Fruit fly (Drosophila melanogaster) whole organism, embryonic: ENCODE measurements around the gene Esyt2.
A peak's percentile ranks its signal among the peaks of the same experiment; 100 is the strongest.

Experiments
- Atf6 ChIP-seq: fragments of 200-800 bp; sonication (Bioruptor generic); IDR thresholded peaks from 2 replicates; pipeline ENCODE4 v1.3.6; 2022; ENCODE audit warnings: missing biosample characterization, missing genetic modification characterization
- Awh ChIP-seq: fragments of 200-800 bp; sonication (Bioruptor generic); IDR thresholded peaks from 2 replicates; pipeline ENCODE4, ENCODE4 v1.3.6; 2022; ENCODE audit warnings: missing biosample characterization, missing genetic modification characterization
- B-H2 ChIP-seq: fragments of 200-800 bp; sonication (Bioruptor generic); optimal IDR thresholded peaks from 2 replicates; lab custom pipeline; 2018; ENCODE audit warnings: missing biosample characterization, mild to moderate bottlenecking, missing genetic modification characterization
- CG10565 ChIP-seq: fragments of 200-800 bp; sonication (Bioruptor generic); optimal IDR thresholded peaks from 3 replicates; lab custom pipeline; 2016; ENCODE audit warnings: missing biosample characterization, mild to moderate bottlenecking, missing genetic modification characterization
- CG11456 ChIP-seq: fragments of 200-800 bp; sonication (Bioruptor generic); IDR thresholded peaks from 3 replicates; pipeline ENCODE4 v1.3.6; 2022; ENCODE audit warnings: missing biosample characterization, missing genetic modification characterization
- CG11723 ChIP-seq: fragments of 200-800 bp; sonication (Bioruptor generic); optimal IDR thresholded peaks from 2 replicates; lab custom pipeline; 2017; ENCODE audit warnings: missing biosample characterization, mild to moderate bottlenecking, missing genetic modification characterization
- CG12769 ChIP-seq: fragments of 200-800 bp; sonication (Bioruptor generic); optimal IDR thresholded peaks from 2 replicates; lab custom pipeline; 2019; ENCODE audit warnings: missing biosample characterization, mild to moderate bottlenecking, missing genetic modification characterization, moderate library complexity
- CG13894 ChIP-seq: fragments of 200-800 bp; sonication (Bioruptor generic); optimal IDR thresholded peaks from 3 replicates; lab custom pipeline; 2018; ENCODE audit warnings: missing biosample characterization, mild to moderate bottlenecking, missing genetic modification characterization, moderate library complexity
- CG14860 ChIP-seq: fragments of 200-800 bp; sonication (Bioruptor generic); IDR thresholded peaks from 3 replicates; pipeline ENCODE4 v1.3.6; 2022; ENCODE audit warnings: missing biosample characterization, missing genetic modification characterization; ENCODE audit not compliant: partially characterized antibody
- CG15011 ChIP-seq: fragments of 200-800 bp; sonication (Bioruptor generic); optimal IDR thresholded peaks from 3 replicates; lab custom pipeline; 2018; ENCODE audit warnings: missing biosample characterization, mild to moderate bottlenecking, missing genetic modification characterization
- CG18011 ChIP-seq: fragments of 200-800 bp; sonication (Bioruptor generic); optimal IDR thresholded peaks from 2 replicates; lab custom pipeline; 2017; ENCODE audit warnings: missing biosample characterization, missing genetic modification characterization, mild to moderate bottlenecking, moderate library complexity, missing genotype
- CG2712 ChIP-seq: fragments of 200-800 bp; optimal IDR thresholded peaks from 3 replicates; lab custom pipeline; 2019; ENCODE audit warnings: missing biosample characterization, mild to moderate bottlenecking, missing genetic modification characterization, moderate library complexity
- CG31441 ChIP-seq: fragments of 200-800 bp; sonication (Bioruptor generic); IDR thresholded peaks from 2 replicates; pipeline ENCODE4 v1.3.6; 2022; ENCODE audit warnings: missing biosample characterization, missing genetic modification characterization
- CG33557 ChIP-seq: fragments of 200-800 bp; sonication (Bioruptor generic); optimal IDR thresholded peaks from 2 replicates; lab custom pipeline; 2019; ENCODE audit warnings: missing biosample characterization, mild to moderate bottlenecking, missing genetic modification characterization, moderate library complexity
- CG34376 ChIP-seq: fragments of 200-800 bp; sonication (Bioruptor generic); optimal IDR thresholded peaks from 2 replicates; lab custom pipeline; 2018; ENCODE audit warnings: missing biosample characterization, mild to moderate bottlenecking, missing genetic modification characterization
- CG34422 ChIP-seq: fragments of 200-800 bp; sonication (Bioruptor generic); IDR thresholded peaks from 3 replicates; pipeline ENCODE4 v1.3.6; 2022; ENCODE audit warnings: missing biosample characterization, missing genetic modification characterization
- CG4617 ChIP-seq: fragments of 200-800 bp; sonication (Bioruptor generic); optimal IDR thresholded peaks from 3 replicates; lab custom pipeline; 2016; ENCODE audit warnings: missing biosample characterization, missing genetic modification characterization, borderline replicate concordance
- CG7372 ChIP-seq: fragments of 200-800 bp; sonication (Bioruptor generic); IDR thresholded peaks from 2 replicates; pipeline ENCODE4 v1.3.6; 2022; ENCODE audit warnings: missing biosample characterization, missing genetic modification characterization
- CG7839 ChIP-seq: fragments of 200-800 bp; sonication (Bioruptor generic); optimal IDR thresholded peaks from 3 replicates; lab custom pipeline; 2018; ENCODE audit warnings: missing biosample characterization, mild to moderate bottlenecking, missing genetic modification characterization, moderate library complexity
- CG7963 ChIP-seq: fragments of 200-800 bp; sonication (Bioruptor generic); IDR thresholded peaks from 3 replicates; pipeline ENCODE4 v1.3.6; 2022; ENCODE audit warnings: missing biosample characterization, missing genetic modification characterization; ENCODE audit not compliant: partially characterized antibody
- CG8924 ChIP-seq: fragments of 200-800 bp; optimal IDR thresholded peaks from 3 replicates; lab custom pipeline; 2019; ENCODE audit warnings: missing biosample characterization, mild to moderate bottlenecking, missing genetic modification characterization, moderate library complexity
- CG9437 ChIP-seq: fragments of 200-800 bp; sonication (Bioruptor generic); optimal IDR thresholded peaks from 2 replicates; lab custom pipeline; 2018; ENCODE audit warnings: missing biosample characterization, mild to moderate bottlenecking, missing genetic modification characterization
- Doc3 ChIP-seq: fragments of 200-800 bp; sonication (Bioruptor generic); IDR thresholded peaks from 3 replicates; pipeline ENCODE4 v1.3.6; 2022; ENCODE audit warnings: missing biosample characterization, missing genetic modification characterization; ENCODE audit not compliant: partially characterized antibody
- ERR ChIP-seq: fragments of 200-800 bp; sonication (Bioruptor generic); optimal IDR thresholded peaks from 2 replicates; lab custom pipeline; 2016; ENCODE audit warnings: missing biosample characterization, missing genetic modification characterization
- Eip74EF ChIP-seq, 2 experiments: fragments of 200-800 bp in 1 of 2; fragments of >200 bp in 1 of 2; sonication (Bioruptor generic) in 1 of 2; optimal IDR thresholded peaks; 2 replicates each; lab custom pipeline; 2017 to 2019; ENCODE audit warnings: missing biosample characterization in 2 of 2, missing genetic modification characterization in 2 of 2, mild to moderate bottlenecking in 1 of 2, moderate library complexity in 1 of 2
- HHEX ChIP-seq: fragments of 200-800 bp; sonication (Bioruptor generic); optimal IDR thresholded peaks from 3 replicates; lab custom pipeline; 2017; ENCODE audit warnings: missing biosample characterization, mild to moderate bottlenecking, missing genetic modification characterization, missing genetic modification reagents
- Hey ChIP-seq: fragments of 200-800 bp; sonication (Bioruptor generic); optimal IDR thresholded peaks from 3 replicates; lab custom pipeline; 2018; ENCODE audit warnings: missing biosample characterization, mild to moderate bottlenecking, missing genetic modification characterization
- Optix ChIP-seq: fragments of 200-800 bp; sonication (Bioruptor generic); IDR thresholded peaks from 3 replicates; pipeline ENCODE4 v1.3.6; 2022; ENCODE audit warnings: missing biosample characterization, missing genetic modification characterization
- aop ChIP-seq: fragments of 200-800 bp; sonication (Bioruptor generic); IDR thresholded peaks from 2 replicates; pipeline ENCODE4 v1.3.6; 2022; ENCODE audit warnings: missing biosample characterization, missing genetic modification characterization
- az2 ChIP-seq: fragments of 200-800 bp; sonication (Bioruptor generic); optimal IDR thresholded peaks from 3 replicates; lab custom pipeline; 2016; ENCODE audit warnings: missing biosample characterization, missing genetic modification characterization
- bbx ChIP-seq: fragments of 200-800 bp; sonication (Bioruptor generic); IDR thresholded peaks from 2 replicates; pipeline ENCODE4 v1.3.6; 2022; ENCODE audit warnings: missing biosample characterization, missing genetic modification characterization; ENCODE audit not compliant: partially characterized antibody
- br ChIP-seq: fragments of >200 bp; optimal IDR thresholded peaks from 2 replicates; lab custom pipeline; 2017
- cato ChIP-seq: fragments of 200-800 bp; sonication (Bioruptor generic); optimal IDR thresholded peaks from 2 replicates; lab custom pipeline; 2016; ENCODE audit warnings: missing biosample characterization, missing genetic modification characterization, borderline replicate concordance
- chinmo ChIP-seq: fragments of 200-800 bp; sonication (Bioruptor generic); IDR thresholded peaks from 4 replicates; pipeline ENCODE4 v1.3.6; 2022; ENCODE audit warnings: missing biosample characterization, missing genetic modification characterization; ENCODE audit not compliant: partially characterized antibody
- chm ChIP-seq: fragments of 200-800 bp; sonication (Bioruptor generic); IDR thresholded peaks from 2 replicates; pipeline ENCODE4 v1.3.6; 2022; ENCODE audit warnings: missing biosample characterization, missing genetic modification characterization
- crol ChIP-seq: fragments of 200-800 bp; sonication (Bioruptor generic); IDR thresholded peaks from 2 replicates; pipeline ENCODE4 v1.3.6; 2022; ENCODE audit warnings: missing biosample characterization, missing genetic modification characterization
- crp ChIP-seq, 2 experiments: fragments of 200-800 bp; sonication (Bioruptor generic); optimal IDR thresholded peaks; 2 replicates in 1 of 2; 3 replicates in 1 of 2; lab custom pipeline; 2017; ENCODE audit warnings: missing biosample characterization in 2 of 2, missing genetic modification characterization in 2 of 2, mild to moderate bottlenecking in 1 of 2, moderate library complexity in 1 of 2
- cwo ChIP-seq: fragments of 200-800 bp; sonication (Bioruptor generic); optimal IDR thresholded peaks from 3 replicates; lab custom pipeline; 2017; ENCODE audit warnings: missing biosample characterization, missing genetic modification characterization, mild to moderate bottlenecking, moderate library complexity, missing genetic modification reagents
- dati ChIP-seq: fragments of 200-800 bp; sonication (Bioruptor generic); IDR thresholded peaks from 2 replicates; pipeline ENCODE4 v1.3.6; 2022; ENCODE audit warnings: missing biosample characterization, missing genetic modification characterization
- fd96Cb ChIP-seq: fragments of 200-800 bp; sonication (Bioruptor generic); optimal IDR thresholded peaks from 2 replicates; lab custom pipeline; 2018; ENCODE audit warnings: missing biosample characterization, mild to moderate bottlenecking, missing genetic modification characterization, moderate library complexity
- h ChIP-seq: fragments of >200 bp; optimal IDR thresholded peaks from 2 replicates; lab custom pipeline; 2017
- lbe ChIP-seq: fragments of 200-800 bp; sonication (Bioruptor generic); optimal IDR thresholded peaks from 2 replicates; lab custom pipeline; 2016; ENCODE audit warnings: missing biosample characterization, mild to moderate bottlenecking, missing genetic modification characterization
- lola ChIP-seq, 3 experiments: fragments of >200 bp in 2 of 3; fragments of 200-800 bp in 1 of 3; sonication (Bioruptor generic) in 1 of 3; optimal IDR thresholded peaks; 2 replicates each; lab custom pipeline; 2017 to 2019; ENCODE audit warnings: missing biosample characterization in 3 of 3, missing genetic modification characterization in 3 of 3, mild to moderate bottlenecking in 1 of 3, moderate library complexity in 1 of 3
- nerfin-1 ChIP-seq: fragments of 200-800 bp; sonication (Bioruptor generic); optimal IDR thresholded peaks from 3 replicates; lab custom pipeline; 2019; ENCODE audit warnings: missing biosample characterization, mild to moderate bottlenecking, missing genetic modification characterization, moderate library complexity
- otp ChIP-seq: fragments of 200-800 bp; sonication (Bioruptor generic); IDR thresholded peaks from 3 replicates; pipeline ENCODE4, ENCODE4 v1.3.6; 2022; ENCODE audit warnings: missing biosample characterization, missing genetic modification characterization
- run ChIP-seq: fragments of 200-800 bp; sonication (Bioruptor generic); optimal IDR thresholded peaks from 3 replicates; lab custom pipeline; 2018; ENCODE audit warnings: missing biosample characterization, mild to moderate bottlenecking, missing genetic modification characterization
- sens ChIP-seq: fragments of 200-800 bp; sonication (Bioruptor generic); peaks from one replicate; lab custom pipeline; 2016; ENCODE audit warnings: missing biosample characterization, missing genetic modification characterization
- vfl ChIP-seq: fragments of 200-800 bp; sonication (Bioruptor generic); optimal IDR thresholded peaks from 2 replicates; lab custom pipeline; 2016; ENCODE audit warnings: missing biosample characterization, missing genetic modification characterization

Gene Esyt2

DNA sequence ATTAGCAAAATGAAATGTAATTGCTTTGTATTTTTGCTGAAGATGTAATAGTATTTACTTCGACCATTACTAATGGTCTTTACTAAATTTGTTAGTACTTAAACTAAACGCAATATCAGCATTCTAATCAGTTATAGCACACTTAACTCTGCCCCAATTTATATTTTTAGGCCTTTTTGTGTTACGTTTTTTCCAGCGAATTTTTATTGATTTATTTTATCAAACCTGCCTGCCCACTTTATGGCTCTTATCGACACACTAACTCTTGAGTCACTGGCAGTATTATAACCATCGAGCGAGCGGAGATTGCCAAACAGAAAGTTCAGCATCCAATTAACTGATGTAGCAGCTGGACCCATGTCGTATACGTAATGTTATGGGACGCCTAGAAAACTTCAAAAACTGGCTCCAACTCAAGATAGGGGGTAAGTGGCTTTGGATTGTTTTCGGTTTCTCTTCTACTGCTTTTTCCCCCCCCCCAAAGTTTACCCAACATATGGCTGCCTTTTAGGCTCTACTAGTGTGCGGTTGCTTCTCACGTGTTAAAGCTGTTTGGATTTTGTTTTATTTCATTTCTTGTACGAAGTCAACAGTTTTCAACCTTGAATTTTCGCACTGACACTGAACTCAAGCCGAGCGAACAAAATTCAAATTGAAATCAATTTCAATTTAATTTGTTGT, 25.3 kb downstream of the Esyt2 start (continued):
- TF ChIP-seq run (tag; lab: Kevin White, UChicago) = no peak
- no peak for TF ChIP-seq Atf6 (GFP tag; lab: Robert Waterston, UW)
- no peak for TF ChIP-seq fd96Cb
- TF ChIP-seq crp (GFP tag; optimal IDR thresholded peaks at IDR 0.05; lab: Kevin White, UChicago) = no peak
- TF ChIP-seq aop (GFP tag; lab: Robert Waterston, UW) = no peak
- TF ChIP-seq Awh = peak; percentile 75
- no peak for TF ChIP-seq CG10565 (GFP tag; lab: Kevin White, UChicago)
- no peak for TF ChIP-seq CG34422 (GFP tag; lab: Robert Waterston, UW)
- no peak for TF ChIP-seq CG18011 (GFP tag; lab: Kevin White, UChicago)
- 0 out of 2 replicates have a peak, but pooled peaks have one; percentile 36 for TF ChIP-seq CG7372 (GFP tag; lab: Robert Waterston, UW)
- no peak for TF ChIP-seq sens (GFP tag; lab: Kevin White, UChicago)
- peak; percentile 70 for TF ChIP-seq crol (GFP tag; lab: Robert Waterston, UW)
- no peak for TF ChIP-seq CG7839 (tag; lab: Kevin White, UChicago)
- TF ChIP-seq CG11456 = no peak
- no peak for TF ChIP-seq CG2712 (tag; lab: Kevin White, UChicago)
- no peak for TF ChIP-seq br
- no peak for TF ChIP-seq CG15011
- TF ChIP-seq dati = no peak
- no peak for TF ChIP-seq HHEX (GFP tag; lab: Kevin White, UChicago)
- TF ChIP-seq lola (GFP tag; optimal IDR thresholded peaks at IDR 0.05; lab: Kevin White, UChicago) = no peak
- no peak for TF ChIP-seq CG33557
- 0 out of 3 replicates have a peak, but pooled peaks have one; percentile 26 for TF ChIP-seq otp
- TF ChIP-seq CG7963 (GFP tag; lab: Robert Waterston, UW) = no peak
- peak; percentile 7; the same call in 1 of the 4 replicates for TF ChIP-seq chinmo (GFP tag; lab: Robert Waterston, UW)
- TF ChIP-seq ERR (GFP tag; lab: Kevin White, UChicago) = no peak
- no peak for TF ChIP-seq CG14860 (GFP tag; lab: Robert Waterston, UW)
- TF ChIP-seq Doc3 = no peak
- TF ChIP-seq CG4617 = no peak
- TF ChIP-seq B-H2 (GFP tag; lab: Kevin White, UChicago) = peak; percentile 19
- TF ChIP-seq Eip74EF (GFP tag; optimal IDR thresholded peaks at IDR 0.05; lab: Kevin White, UChicago) = no peak
- no peak for TF ChIP-seq az2 (GFP tag; lab: Kevin White, UChicago)
- no peak for TF ChIP-seq CG9437 (GFP tag; lab: Kevin White, UChicago)
- no peak for TF ChIP-seq CG31441
- TF ChIP-seq lbe (GFP tag; lab: Kevin White, UChicago) = no peak
- no peak for TF ChIP-seq bbx (GFP tag; lab: Robert Waterston, UW)
- no peak for TF ChIP-seq Optix
- no peak for TF ChIP-seq CG8924 (tag; lab: Kevin White, UChicago)
- TF ChIP-seq Hey (tag; lab: Kevin White, UChicago) = no peak
- TF ChIP-seq CG11723 = no peak
- peak; percentile 82 for TF ChIP-seq CG12769 (tag; lab: Kevin White, UChicago)
- no peak for TF ChIP-seq h (lab: Kevin White, UChicago)
- no peak for TF ChIP-seq cato
- TF ChIP-seq cwo (GFP tag; lab: Kevin White, UChicago) = peak; percentile 77
- peak; percentile 81 for TF ChIP-seq CG13894 (tag; lab: Kevin White, UChicago)
- TF ChIP-seq CG34376 (GFP tag; lab: Kevin White, UChicago) = peak; percentile 13
- TF ChIP-seq nerfin-1 (tag; lab: Kevin White, UChicago) = no peak
- TF ChIP-seq chm = no peak
- no peak for TF ChIP-seq vfl (GFP tag; lab: Kevin White, UChicago)
